Worm (Caenorhabditis elegans): ENCODE measurements around the gene ZK380.6.

ce11 chrX:1654146-1654545 lies at the start of gene ZK380.6:
- TF ChIP-seq hrde-1 (tag; optimal IDR thresholded peaks at IDR 0.05; ENCODE audit: borderline replicate concordance), result no peak
- no peak for TF ChIP-seq chd-7 (tag; optimal IDR thresholded peaks at IDR 0.05)
- no peak for TF ChIP-seq die-1 (tag; optimal IDR thresholded peaks at IDR 0.05)
